Fruit fly (Drosophila melanogaster): Measurements from ENCODE around the gene CG11841.

dm6 chr3R:29052380-29052779 lies 1.5 kb downstream of the CG11841 start, which contains the start of gene CG11842:
- TF ChIP-seq CG4404 (GFP tag; IDR thresholded peaks at IDR 0.05), result no peak
- no peak for TF ChIP-seq Med (GFP tag)
- TF ChIP-seq CG1647 (GFP tag; optimal IDR thresholded peaks at IDR 0.05), result no peak
- TF ChIP-seq Dll (GFP tag; IDR thresholded peaks at IDR 0.05; ENCODE audit: partially characterized antibody), result no peak
- TF ChIP-seq phol (tag; optimal IDR thresholded peaks at IDR 0.05), result no peak
- TF ChIP-seq ase (GFP tag; IDR thresholded peaks at IDR 0.05), result no peak
- TF ChIP-seq CG11696 (GFP tag; IDR thresholded peaks at IDR 0.05), result no peak
- no peak for TF ChIP-seq CG1792 (GFP tag; optimal IDR thresholded peaks at IDR 0.05)
- no peak for TF ChIP-seq CoRest (tag; optimal IDR thresholded peaks at IDR 0.05)
- no peak for TF ChIP-seq chn (GFP tag; optimal IDR thresholded peaks at IDR 0.05)
- TF ChIP-seq scrt (GFP tag; optimal IDR thresholded peaks at IDR 0.05), result no peak
- TF ChIP-seq lbe (GFP tag; optimal IDR thresholded peaks at IDR 0.05), result no peak
- no peak for TF ChIP-seq Side (GFP tag; optimal IDR thresholded peaks at IDR 0.05)
- TF ChIP-seq Optix (GFP tag; IDR thresholded peaks at IDR 0.05), result no peak
